Fruit fly (Drosophila melanogaster) whole organism, embryonic: ENCODE data around the gene Ets97D.

ENCODE experiments used
- B-H1 ChIP-seq: fragments of 200-800 bp; sonication (Bioruptor generic); IDR thresholded peaks from 3 replicates; pipeline ENCODE4 v1.3.6; 2022; ENCODE audit warnings: missing biosample characterization, missing genetic modification characterization
- Bteb2 ChIP-seq: fragments of 200-800 bp; sonication (Bioruptor generic); optimal IDR thresholded peaks from 2 replicates; lab custom pipeline; 2016; ENCODE audit warnings: missing biosample characterization, missing genetic modification characterization
- CG1024 ChIP-seq: fragments of 200-800 bp; sonication (Bioruptor generic); IDR thresholded peaks from 2 replicates; pipeline ENCODE4 v1.3.6; 2022; ENCODE audit warnings: missing biosample characterization, missing genetic modification characterization
- CG10366 ChIP-seq: fragments of 200-800 bp; sonication (Bioruptor generic); IDR thresholded peaks from 2 replicates; pipeline ENCODE4 v1.3.6; 2022; ENCODE audit warnings: missing biosample characterization, missing genetic modification characterization
- CG12104 ChIP-seq: fragments of 200-800 bp; sonication (Bioruptor generic); optimal IDR thresholded peaks from 3 replicates; lab custom pipeline; 2016; ENCODE audit warnings: missing biosample characterization, missing genetic modification characterization
- CG13424 ChIP-seq: fragments of 200-800 bp; sonication (Bioruptor generic); optimal IDR thresholded peaks from 2 replicates; lab custom pipeline; 2019; ENCODE audit warnings: missing biosample characterization, mild to moderate bottlenecking, missing genetic modification characterization, moderate library complexity
- CG14050 ChIP-seq: fragments of 200-800 bp; sonication (Bioruptor generic); IDR thresholded peaks from 3 replicates; pipeline ENCODE4 v1.3.6; 2022; ENCODE audit warnings: missing biosample characterization, missing genetic modification characterization
- CG17186 ChIP-seq: fragments of 200-800 bp; sonication (Bioruptor generic); optimal IDR thresholded peaks from 3 replicates; lab custom pipeline; 2017; ENCODE audit warnings: missing biosample characterization, missing genetic modification reagents, missing genetic modification characterization
- CG17328 ChIP-seq: fragments of 200-800 bp; sonication (Bioruptor generic); IDR thresholded peaks from 2 replicates; pipeline ENCODE4 v1.3.6; 2022; ENCODE audit warnings: missing biosample characterization, missing genetic modification characterization
- CG17802 ChIP-seq: fragments of 200-800 bp; sonication (Bioruptor generic); optimal IDR thresholded peaks from 2 replicates; lab custom pipeline; 2018; ENCODE audit warnings: missing biosample characterization, mild to moderate bottlenecking, missing genetic modification characterization, moderate library complexity
- CG18262 ChIP-seq: fragments of 200-800 bp; optimal IDR thresholded peaks from 3 replicates; lab custom pipeline; 2019; ENCODE audit warnings: missing biosample characterization, mild to moderate bottlenecking, missing genetic modification characterization, moderate library complexity
- CG2199 ChIP-seq: fragments of 200-800 bp; sonication (Bioruptor generic); IDR thresholded peaks from 3 replicates; pipeline ENCODE4 v1.3.6; 2022; ENCODE audit warnings: missing biosample characterization, missing genetic modification characterization
- CG2875 ChIP-seq: fragments of 200-800 bp; sonication (Bioruptor generic); optimal IDR thresholded peaks from 2 replicates; lab custom pipeline; 2017; ENCODE audit warnings: missing biosample characterization, mild to moderate bottlenecking, missing genetic modification characterization, missing genetic modification reagents
- CG4404 ChIP-seq: fragments of 200-800 bp; sonication (Bioruptor generic); IDR thresholded peaks from 2 replicates; pipeline ENCODE4 v1.3.6; 2022; ENCODE audit warnings: missing biosample characterization, missing genetic modification characterization
- CG4820 ChIP-seq: fragments of 200-800 bp; sonication (Bioruptor generic); optimal IDR thresholded peaks from 3 replicates; lab custom pipeline; 2016; ENCODE audit warnings: missing biosample characterization, missing genetic modification characterization
- CG6175 ChIP-seq: fragments of 200-800 bp; sonication (Bioruptor generic); IDR thresholded peaks from 3 replicates; pipeline ENCODE4 v1.3.6; 2022; ENCODE audit warnings: missing biosample characterization, missing genetic modification characterization
- CG6765 ChIP-seq: fragments of 200-800 bp; sonication (Bioruptor generic); optimal IDR thresholded peaks from 3 replicates; lab custom pipeline; 2017; ENCODE audit warnings: missing biosample characterization, mild to moderate bottlenecking, missing genetic modification characterization
- CG6813 ChIP-seq: fragments of 200-800 bp; sonication (Bioruptor generic); optimal IDR thresholded peaks from 2 replicates; lab custom pipeline; 2017; ENCODE audit warnings: missing biosample characterization, missing genetic modification characterization, mild to moderate bottlenecking, moderate library complexity, missing genetic modification reagents
- D19A ChIP-seq: fragments of 200-800 bp; optimal IDR thresholded peaks from 3 replicates; lab custom pipeline; 2019; ENCODE audit warnings: missing biosample characterization, mild to moderate bottlenecking, missing genetic modification characterization, moderate library complexity
- Dad ChIP-seq: fragments of 200-800 bp; sonication (Bioruptor generic); optimal IDR thresholded peaks from 3 replicates; lab custom pipeline; 2016; ENCODE audit warnings: missing biosample characterization, missing genetic modification characterization
- Dip3 ChIP-seq: fragments of 200-800 bp; sonication (Bioruptor generic); optimal IDR thresholded peaks from 3 replicates; lab custom pipeline; 2016; ENCODE audit warnings: missing biosample characterization, missing genetic modification characterization
- Doc2 ChIP-seq: fragments of 200-800 bp; sonication (Bioruptor generic); IDR thresholded peaks from 2 replicates; pipeline ENCODE4 v1.3.6; 2022; ENCODE audit warnings: missing biosample characterization, missing genetic modification characterization
- Doc3 ChIP-seq: fragments of 200-800 bp; sonication (Bioruptor generic); IDR thresholded peaks from 3 replicates; pipeline ENCODE4 v1.3.6; 2022; ENCODE audit warnings: missing biosample characterization, missing genetic modification characterization; ENCODE audit not compliant: partially characterized antibody
- E2f1 ChIP-seq: fragments of 200-800 bp; sonication (Bioruptor generic); IDR thresholded peaks from 2 replicates; pipeline ENCODE4 v1.3.6; 2022; ENCODE audit warnings: missing biosample characterization, missing genetic modification characterization
- GATAe ChIP-seq: fragments of 200-800 bp; sonication (Bioruptor generic); conservative IDR thresholded peaks from 2 replicates; pipeline ENCODE4 v1.3.6; 2022; ENCODE audit warnings: missing biosample characterization, missing genetic modification characterization
- HLH4C ChIP-seq: fragments of 200-800 bp; sonication (Bioruptor generic); IDR thresholded peaks from 3 replicates; pipeline ENCODE4 v1.3.6; 2022; ENCODE audit warnings: missing biosample characterization, missing genetic modification characterization; ENCODE audit not compliant: partially characterized antibody
- HLHmδ ChIP-seq: fragments of 200-800 bp; sonication (Bioruptor generic); optimal IDR thresholded peaks from 2 replicates; lab custom pipeline; 2018; ENCODE audit warnings: missing biosample characterization, mild to moderate bottlenecking, missing genetic modification characterization, moderate library complexity
- Hr39 ChIP-seq: fragments of >200 bp; optimal IDR thresholded peaks from 2 replicates; lab custom pipeline; 2017
- Hr51 ChIP-seq, 2 experiments: fragments of 200-800 bp; sonication (Bioruptor generic); optimal IDR thresholded peaks; 2 replicates in 1 of 2; 3 replicates in 1 of 2; lab custom pipeline; 2016 to 2018; ENCODE audit warnings: missing biosample characterization in 2 of 2, missing genetic modification characterization in 2 of 2, mild to moderate bottlenecking in 1 of 2, moderate library complexity in 1 of 2
- Hr78 ChIP-seq, 2 experiments: fragments of 200-800 bp in 1 of 2; fragments of >200 bp in 1 of 2; sonication (Bioruptor generic) in 1 of 2; optimal IDR thresholded peaks; 2 replicates each; lab custom pipeline; 2017 to 2019; ENCODE audit warnings: missing biosample characterization in 2 of 2, missing genetic modification characterization in 2 of 2, mild to moderate bottlenecking in 1 of 2, moderate library complexity in 1 of 2
- Lim3 ChIP-seq: fragments of 200-800 bp; sonication (Bioruptor generic); IDR thresholded peaks from 2 replicates; pipeline ENCODE4 v1.3.6; 2022; ENCODE audit warnings: missing biosample characterization, missing genetic modification characterization
- MESR4 ChIP-seq: fragments of 200-800 bp; sonication (Bioruptor generic); optimal IDR thresholded peaks from 2 replicates; lab custom pipeline; 2018; ENCODE audit warnings: missing biosample characterization, mild to moderate bottlenecking, missing genetic modification characterization, moderate library complexity
- Nf-YA ChIP-seq: fragments of 200-800 bp; sonication (Bioruptor generic); IDR thresholded peaks from 2 replicates; pipeline ENCODE4 v1.3.6; 2022; ENCODE audit warnings: missing biosample characterization, missing genetic modification characterization
- Nf-YC ChIP-seq: fragments of 200-800 bp; optimal IDR thresholded peaks from 3 replicates; lab custom pipeline; 2019; ENCODE audit warnings: missing biosample characterization, mild to moderate bottlenecking, missing genetic modification characterization, moderate library complexity
- TFAM ChIP-seq: fragments of 200-800 bp; sonication (Bioruptor generic); optimal IDR thresholded peaks from 2 replicates; lab custom pipeline; 2017; ENCODE audit warnings: missing biosample characterization, missing genetic modification characterization, inconsistent platforms
- Xbp1 ChIP-seq: fragments of 200-800 bp; sonication (Bioruptor generic); optimal IDR thresholded peaks from 3 replicates; lab custom pipeline; 2016; ENCODE audit warnings: missing biosample characterization, mild to moderate bottlenecking, missing genetic modification characterization
- ato ChIP-seq: fragments of 200-800 bp; sonication (Bioruptor generic); IDR thresholded peaks from 2 replicates; pipeline ENCODE4 v1.3.6; 2022; ENCODE audit warnings: missing biosample characterization, missing genetic modification characterization; ENCODE audit not compliant: partially characterized antibody
- bbx ChIP-seq: fragments of 200-800 bp; sonication (Bioruptor generic); IDR thresholded peaks from 2 replicates; pipeline ENCODE4 v1.3.6; 2022; ENCODE audit warnings: missing biosample characterization, missing genetic modification characterization; ENCODE audit not compliant: partially characterized antibody
- da ChIP-seq: fragments of 200-800 bp; sonication (Bioruptor generic); optimal IDR thresholded peaks from 2 replicates; lab custom pipeline; 2016; ENCODE audit warnings: missing biosample characterization, missing genetic modification characterization
- dati ChIP-seq: fragments of 200-800 bp; sonication (Bioruptor generic); IDR thresholded peaks from 2 replicates; pipeline ENCODE4 v1.3.6; 2022; ENCODE audit warnings: missing biosample characterization, missing genetic modification characterization
- esg ChIP-seq: fragments of 200-800 bp; sonication (Bioruptor generic); conservative IDR thresholded peaks from 2 replicates; pipeline ENCODE4 v1.3.6; 2022; ENCODE audit warnings: missing biosample characterization, missing genetic modification characterization
- eyg ChIP-seq: fragments of 200-800 bp; sonication (Bioruptor generic); optimal IDR thresholded peaks from 3 replicates; lab custom pipeline; 2016; ENCODE audit warnings: missing biosample characterization, missing genetic modification characterization
- gcm ChIP-seq: fragments of 200-800 bp; sonication (Bioruptor generic); optimal IDR thresholded peaks from 2 replicates; lab custom pipeline; 2019; ENCODE audit warnings: missing biosample characterization, mild to moderate bottlenecking, missing genetic modification characterization, moderate library complexity
- inv ChIP-seq: fragments of 200-800 bp; sonication (Bioruptor generic); IDR thresholded peaks from 2 replicates; pipeline ENCODE4 v1.3.6; 2022; ENCODE audit warnings: missing biosample characterization, missing genetic modification characterization; ENCODE audit not compliant: partially characterized antibody
- mirr ChIP-seq: fragments of 200-800 bp; sonication (Bioruptor generic); optimal IDR thresholded peaks from 3 replicates; lab custom pipeline; 2018; ENCODE audit warnings: missing biosample characterization, mild to moderate bottlenecking, missing genetic modification characterization
- ro ChIP-seq: fragments of 200-800 bp; sonication (Bioruptor generic); IDR thresholded peaks from 2 replicates; pipeline ENCODE4 v1.3.6; 2022; ENCODE audit warnings: missing biosample characterization, missing genetic modification characterization
- shn ChIP-seq: fragments of 200-800 bp; sonication (Bioruptor generic); optimal IDR thresholded peaks from 3 replicates; lab custom pipeline; 2016; ENCODE audit warnings: missing biosample characterization, missing genetic modification characterization
- stwl ChIP-seq: fragments of 200-800 bp; sonication (Bioruptor generic); optimal IDR thresholded peaks from 3 replicates; lab custom pipeline; 2018; ENCODE audit warnings: missing biosample characterization, mild to moderate bottlenecking, missing genetic modification characterization, moderate library complexity
- tin ChIP-seq: fragments of 200-800 bp; sonication (Bioruptor generic); optimal IDR thresholded peaks from 3 replicates; lab custom pipeline; 2016; ENCODE audit warnings: missing biosample characterization, missing genetic modification characterization
- tx ChIP-seq: fragments of 200-800 bp; sonication (Bioruptor generic); optimal IDR thresholded peaks from 2 replicates; lab custom pipeline; 2016; ENCODE audit warnings: missing biosample characterization, missing genetic modification characterization

The Ets97D gene

DNA sequence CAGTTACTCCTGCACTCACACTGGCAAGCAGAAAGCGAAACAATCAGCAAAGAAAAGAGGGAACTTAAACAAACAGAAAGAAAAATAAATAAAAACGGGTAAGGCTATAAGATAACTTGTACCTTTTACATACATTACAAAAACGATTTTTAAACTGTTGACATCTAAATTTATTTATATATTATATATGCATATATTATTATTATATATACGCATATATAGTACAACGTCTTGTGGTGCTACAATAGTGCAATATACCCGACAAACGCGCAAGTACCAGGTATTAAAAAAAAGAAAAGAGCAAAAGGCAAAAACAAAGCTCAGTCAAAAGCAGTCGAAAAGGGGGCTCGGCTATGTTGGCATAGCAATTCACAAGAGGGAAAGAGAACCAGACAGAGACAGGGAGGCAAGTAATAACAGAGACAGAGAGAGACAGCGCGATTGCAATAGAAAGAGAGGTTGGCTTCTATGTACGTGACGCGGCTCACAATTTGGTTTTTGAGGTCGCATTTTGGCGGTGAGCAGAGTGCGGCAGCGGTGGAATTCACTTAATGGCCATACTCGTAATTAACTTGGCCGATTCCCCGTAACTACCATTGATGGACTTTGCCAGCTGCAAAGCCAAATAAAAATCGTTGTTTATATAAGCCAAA, 41.5 kb upstream of the Ets97D start (continued):
- TF ChIP-seq Dad (no peak), eyg (GFP tag; lab: Kevin White, UChicago) (no peak), Doc3 (no peak), Nf-YA (GFP tag; lab: Robert Waterston, UW) (peak; percentile 79), CG14050 (GFP tag; lab: Robert Waterston, UW) (peak; percentile 78), Hr39 (lab: Kevin White, UChicago) (no peak), tx (GFP tag; lab: Kevin White, UChicago) (no peak), CG10366 (GFP tag; lab: Robert Waterston, UW) (peak; percentile 88), stwl (tag; lab: Kevin White, UChicago) (no peak), gcm (peak; percentile 61), CG6813 (peak; percentile 66), CG13424 (tag; lab: Kevin White, UChicago) (peak; percentile 71), da (GFP tag; lab: Kevin White, UChicago) (no peak), HLHmδ (no peak), Hr51 (GFP tag; optimal IDR thresholded peaks at IDR 0.05; lab: Kevin White, UChicago) (peak in 1 of 2 experiments; percentile 90), mirr (GFP tag; lab: Kevin White, UChicago) (no peak), Xbp1 (GFP tag; lab: Kevin White, UChicago) (peak; percentile 74), CG17328 (GFP tag; lab: Robert Waterston, UW) (peak; percentile 88), CG18262 (tag; lab: Kevin White, UChicago) (peak; percentile 85), inv (GFP tag; lab: Robert Waterston, UW) (no peak), Lim3 (peak; percentile 32; the same call in 1 of the 2 replicates), ato (no peak), CG17186 (GFP tag; lab: Kevin White, UChicago) (no peak), bbx (no peak), ro (GFP tag; lab: Robert Waterston, UW) (peak; percentile 64), D19A (tag; lab: Kevin White, UChicago) (peak; percentile 84), Doc2 (GFP tag; lab: Robert Waterston, UW) (no peak), tin (GFP tag; lab: Kevin White, UChicago) (peak; percentile 60), CG6175 (GFP tag; lab: Robert Waterston, UW) (peak; percentile 35; the same call in 1 of the 3 replicates), CG4820 (GFP tag; lab: Kevin White, UChicago) (peak; percentile 38), Hr78 (GFP tag; optimal IDR thresholded peaks at IDR 0.05; lab: Kevin White, UChicago) (peak in 1 of 2 experiments; percentile 47), Nf-YC (peak; percentile 62), esg (GFP tag; lab: Robert Waterston, UW) (peak; percentile 74), CG12104 (GFP tag; lab: Kevin White, UChicago) (peak; percentile 56), dati (0 out of 2 replicates have a peak, but pooled peaks have one; percentile 27), CG2875 (GFP tag; lab: Kevin White, UChicago) (peak; percentile 72), E2f1 (GFP tag; lab: Robert Waterston, UW) (peak; percentile 83), MESR4 (GFP tag; lab: Kevin White, UChicago) (no peak), HLH4C (GFP tag; lab: Robert Waterston, UW) (no peak), CG2199 (no peak; the same call in 2 of the 3 replicates), Bteb2 (no peak), CG6765 (GFP tag; lab: Kevin White, UChicago) (no peak), CG1024 (GFP tag; lab: Robert Waterston, UW) (peak; percentile 73), GATAe (GFP tag; lab: Robert Waterston, UW) (no peak), CG4404 (GFP tag; lab: Robert Waterston, UW) (peak; percentile 45), shn (GFP tag; lab: Kevin White, UChicago) (no peak), CG17802 (peak; percentile 44), TFAM (no peak), B-H1 (GFP tag; lab: Robert Waterston, UW) (peak; percentile 85), Dip3 (GFP tag; lab: Kevin White, UChicago) (peak; percentile 5)
